Worm (Caenorhabditis elegans): ENCODE data around the gene fcmt-1.

ce11 chrII:11747889-11748288 lies 38.5 kb upstream of the fcmt-1 start:
- TF ChIP-seq ama-1 (optimal IDR thresholded peaks at IDR 0.05) = no peak
- TF ChIP-seq fkh-4 (tag; optimal IDR thresholded peaks at IDR 0.05; ENCODE audit: borderline replicate concordance) = no peak
- TF ChIP-seq dpl-1 (GFP tag; optimal IDR thresholded peaks at IDR 0.05) = no peak
- no peak for TF ChIP-seq mdl-1 (tag; optimal IDR thresholded peaks at IDR 0.05)
- no peak for TF ChIP-seq ztf-11 (tag; optimal IDR thresholded peaks at IDR 0.05)
- no peak for TF ChIP-seq fos-1 (tag; optimal IDR thresholded peaks at IDR 0.05)
- TF ChIP-seq unc-130 (tag; optimal IDR thresholded peaks at IDR 0.05) = no peak
- TF ChIP-seq aha-1 (tag; optimal IDR thresholded peaks at IDR 0.05) = no peak
- TF ChIP-seq snpc-4 (tag; optimal IDR thresholded peaks at IDR 0.05) = no peak
- TF ChIP-seq rnt-1 (tag; optimal IDR thresholded peaks at IDR 0.05) = no peak
- no peak for TF ChIP-seq alr-1 (tag; optimal IDR thresholded peaks at IDR 0.05; ENCODE audit: borderline replicate concordance)
- no peak for TF ChIP-seq zip-4 (GFP tag; optimal IDR thresholded peaks at IDR 0.05)
- no peak for TF ChIP-seq pqm-1 (tag; optimal IDR thresholded peaks at IDR 0.05)
- no peak for TF ChIP-seq jun-1 (tag; optimal IDR thresholded peaks at IDR 0.05)

All from whole organism, L1 larva.